Worm (Caenorhabditis elegans): ENCODE data around the gene Y11D7A.3.

ce11 chrIV:9274008-9274529 lies 41.2 kb downstream of the Y11D7A.3 start, which contains the start of gene nmy-3:
- no peak for TF ChIP-seq tab-1 (GFP tag; IDR thresholded peaks at IDR 0.05)
- TF ChIP-seq klf-2 (GFP tag; conservative IDR thresholded peaks at IDR 0.05): no peak

Data from whole organism, midembryonic.